Worm (Caenorhabditis elegans): Measurements from ENCODE around the gene clec-251.

- TF ChIP-seq pha-4 (tag; optimal IDR thresholded peaks at IDR 0.05) = no peak
- TF ChIP-seq unc-39 (tag; optimal IDR thresholded peaks at IDR 0.05) = no peak
- no peak for TF ChIP-seq blmp-1 (tag; optimal IDR thresholded peaks at IDR 0.05)
- TF ChIP-seq drap-1 (GFP tag; optimal IDR thresholded peaks at IDR 0.05) = no peak
- no peak for TF ChIP-seq ceh-39 (tag; optimal IDR thresholded peaks at IDR 0.05)
These were observed 27.4 kb downstream of the clec-251 start for ce11 chrV:18719412-18719811.

All from whole organism, mixed stage, embryonic.